Worm (Caenorhabditis elegans) whole organism, young adult: ENCODE data around the gene F54B3.1.

Experiments
- B0261.1 ChIP-seq: sonication (generic microtip); optimal IDR thresholded peaks from 2 replicates; lab custom pipeline; 2016; ENCODE audit warnings: mild to moderate bottlenecking, missing genetic modification characterization, moderate library complexity, missing compliant biosample characterization
- B0336.3 ChIP-seq: fragments of 200-800 bp; sonication (Bioruptor generic); IDR thresholded peaks from 2 replicates; pipeline ENCODE4 v1.3.6; 2022; ENCODE audit warnings: missing genetic modification characterization, missing compliant biosample characterization
- D2030.7 ChIP-seq: fragments of 200-800 bp; sonication (Bioruptor generic); IDR thresholded peaks from 2 replicates; pipeline ENCODE4 v1.3.6; 2022; ENCODE audit warnings: missing genetic modification reagents, missing genetic modification characterization, missing compliant biosample characterization
- F10E7.11 ChIP-seq: sonication (generic microtip); optimal IDR thresholded peaks from 2 replicates; lab custom pipeline; 2017; ENCODE audit warnings: mild to moderate bottlenecking, missing genetic modification characterization, moderate library complexity, missing compliant biosample characterization
- F23B12.7 ChIP-seq: sonication (generic microtip); optimal IDR thresholded peaks from 2 replicates; lab custom pipeline; 2017; ENCODE audit warnings: missing genetic modification characterization, mild to moderate bottlenecking, missing compliant biosample characterization, antibody characterized with exemption, moderate library complexity; ENCODE audit not compliant: insufficient read depth
- F33H1.4 ChIP-seq: fragments of 200-800 bp; sonication (Bioruptor generic); IDR thresholded peaks from 2 replicates; pipeline ENCODE4 v1.3.6; 2022; ENCODE audit warnings: missing genetic modification reagents, missing genetic modification characterization, missing compliant biosample characterization
- F49E8.2 ChIP-seq: sonication (generic microtip); optimal IDR thresholded peaks from 3 replicates; lab custom pipeline; 2017; ENCODE audit warnings: missing genetic modification characterization, mild to moderate bottlenecking, missing compliant biosample characterization, antibody characterized with exemption, moderate library complexity; ENCODE audit not compliant: insufficient read depth
- F52B5.7 ChIP-seq: sonication (generic microtip); optimal IDR thresholded peaks from 2 replicates; lab custom pipeline; 2016; ENCODE audit warnings: mild to moderate bottlenecking, missing genetic modification characterization, missing compliant biosample characterization
- F55B11.4 ChIP-seq: sonication (generic microtip); optimal IDR thresholded peaks from 2 replicates; lab custom pipeline; 2016; ENCODE audit warnings: missing compliant biosample characterization, missing genetic modification characterization, borderline replicate concordance; ENCODE audit not compliant: insufficient read depth
- K11D2.4 ChIP-seq: fragments of 200-800 bp; sonication (Bioruptor generic); IDR thresholded peaks from 2 replicates; pipeline ENCODE4 v1.3.6; 2022; ENCODE audit warnings: missing genetic modification reagents, missing genetic modification characterization, missing compliant biosample characterization
- T26A5.8 ChIP-seq: sonication (generic microtip); optimal IDR thresholded peaks from 2 replicates; lab custom pipeline; 2016; ENCODE audit warnings: missing genetic modification characterization, missing compliant biosample characterization
- Y53G8AR.9 ChIP-seq: fragments of 200-800 bp; sonication (Bioruptor generic); conservative IDR thresholded peaks from 2 replicates; pipeline ENCODE4 v1.3.6; 2022; ENCODE audit warnings: missing genetic modification reagents, missing genetic modification characterization, missing compliant biosample characterization
- Y56A3A.18 ChIP-seq: fragments of 200-800 bp; sonication (Bioruptor generic); IDR thresholded peaks from 2 replicates; pipeline ENCODE4 v1.3.6; 2022; ENCODE audit warnings: missing genetic modification reagents, missing genetic modification characterization, missing compliant biosample characterization
- ZK185.1 ChIP-seq: sonication (generic microtip); optimal IDR thresholded peaks from 2 replicates; lab custom pipeline; 2016; ENCODE audit warnings: mild to moderate bottlenecking, missing genetic modification characterization, missing compliant biosample characterization; ENCODE audit not compliant: poor library complexity, severe bottlenecking
- ama-1 ChIP-seq, 3 experiments: fragments of 150-350 bp in 1 of 3; sonication (generic microtip) in 2 of 3; optimal IDR thresholded peaks; 2 replicates each; lab custom pipeline; 2014 to 2018; ENCODE audit warnings: missing biosample characterization in 2 of 3, missing genetic modification characterization in 2 of 3, missing genetic modification reagents in 2 of 3
- athp-1 ChIP-seq: sonication (generic microtip); optimal IDR thresholded peaks from 2 replicates; lab custom pipeline; 2017; ENCODE audit warnings: mild to moderate bottlenecking, missing genetic modification characterization, missing compliant biosample characterization
- attf-5 ChIP-seq: fragments of 200-800 bp; sonication (Bioruptor generic); optimal IDR thresholded peaks from 2 replicates; lab custom pipeline; 2018; ENCODE audit warnings: mild to moderate bottlenecking, missing genetic modification characterization, missing compliant biosample characterization
- attf-6 ChIP-seq: fragments of 200-800 bp; sonication (Bioruptor generic); IDR thresholded peaks from 2 replicates; pipeline ENCODE4 v1.3.6; 2022; ENCODE audit warnings: missing genetic modification reagents, missing genetic modification characterization, missing compliant biosample characterization
- cebp-1 ChIP-seq, 2 experiments: fragments of 200-800 bp in 1 of 2; sonication (Bioruptor generic) in 1 of 2; sonication (generic microtip) in 1 of 2; IDR thresholded peaks in 1 of 2; optimal IDR thresholded peaks in 1 of 2; 2 replicates each; pipeline versions ENCODE4 v1.3.6 to Lab custom; 2017 to 2022; ENCODE audit warnings: missing compliant biosample characterization in 2 of 2, missing genetic modification characterization in 2 of 2, mild to moderate bottlenecking in 1 of 2, missing genetic modification reagents in 1 of 2, moderate library complexity in 1 of 2
- cebp-2 ChIP-seq: fragments of 200-800 bp; sonication (Bioruptor generic); IDR thresholded peaks from 2 replicates; pipeline ENCODE4 v1.3.6; 2022; ENCODE audit warnings: missing genetic modification characterization, missing compliant biosample characterization
- ceh-27 ChIP-seq: fragments of 200-800 bp; sonication (Bioruptor generic); optimal IDR thresholded peaks from 2 replicates; lab custom pipeline; 2018; ENCODE audit warnings: mild to moderate bottlenecking, missing genetic modification characterization, moderate library complexity, missing compliant biosample characterization
- chd-7 ChIP-seq: sonication (generic microtip); optimal IDR thresholded peaks from 2 replicates; lab custom pipeline; 2016; ENCODE audit warnings: mild to moderate bottlenecking, missing genetic modification characterization, moderate library complexity, missing compliant biosample characterization
- efl-1 ChIP-seq: fragments of 150-350 bp; optimal IDR thresholded peaks from 2 replicates; lab custom pipeline; 2014; ENCODE audit warnings: missing biosample characterization, missing genetic modification reagents, missing genetic modification characterization
- hsf-1 ChIP-seq: fragments of 200-800 bp; sonication (Bioruptor generic); IDR thresholded peaks from 2 replicates; pipeline ENCODE4 v1.3.6; 2022; ENCODE audit warnings: missing genetic modification reagents, missing genetic modification characterization, missing compliant biosample characterization
- let-607 ChIP-seq, 2 experiments: fragments of 200-800 bp in 1 of 2; sonication (Bioruptor generic) in 1 of 2; sonication (generic microtip) in 1 of 2; optimal IDR thresholded peaks; 2 replicates each; lab custom pipeline; 2016 to 2018; ENCODE audit warnings: mild to moderate bottlenecking in 2 of 2, missing compliant biosample characterization in 2 of 2, missing genetic modification characterization in 2 of 2, moderate library complexity in 2 of 2, missing genotype in 1 of 2
- lin-26 ChIP-seq: fragments of 200-800 bp; sonication (Bioruptor generic); IDR thresholded peaks from 2 replicates; pipeline ENCODE4 v1.3.6; 2022; ENCODE audit warnings: missing genetic modification reagents, missing genetic modification characterization, missing compliant biosample characterization
- lin-40 ChIP-seq: sonication (generic microtip); optimal IDR thresholded peaks from 2 replicates; lab custom pipeline; 2016; ENCODE audit warnings: missing genetic modification characterization, mild to moderate bottlenecking, missing compliant biosample characterization, missing genotype, missing genetic modification reagents
- lin-54 ChIP-seq: fragments of 200-800 bp; sonication (Bioruptor generic); optimal IDR thresholded peaks from 2 replicates; lab custom pipeline; 2018; ENCODE audit warnings: mild to moderate bottlenecking, missing genetic modification characterization, missing compliant biosample characterization
- madf-6 ChIP-seq: fragments of 200-800 bp; sonication (Bioruptor generic); IDR thresholded peaks from 2 replicates; pipeline ENCODE4 v1.3.6; 2022; ENCODE audit warnings: missing genetic modification reagents, missing genetic modification characterization, missing compliant biosample characterization
- mcd-1 ChIP-seq: fragments of 200-800 bp; sonication (Bioruptor generic); IDR thresholded peaks from 2 replicates; pipeline ENCODE4 v1.3.6; 2022; ENCODE audit warnings: missing genetic modification reagents, missing genetic modification characterization, missing compliant biosample characterization
- nfya-1 ChIP-seq: sonication (generic microtip); optimal IDR thresholded peaks from 2 replicates; lab custom pipeline; 2017; ENCODE audit warnings: antibody characterized with exemption, missing compliant biosample characterization, missing genetic modification characterization, borderline replicate concordance; ENCODE audit not compliant: insufficient read depth
- nfyb-1 ChIP-seq: fragments of 200-800 bp; sonication (Bioruptor generic); IDR thresholded peaks from 2 replicates; pipeline ENCODE4 v1.3.6; 2022; ENCODE audit warnings: missing genetic modification reagents, missing genetic modification characterization, missing compliant biosample characterization
- nhr-120 ChIP-seq: fragments of 200-800 bp; sonication (Bioruptor generic); IDR thresholded peaks from 2 replicates; pipeline ENCODE4 v1.3.6; 2022; ENCODE audit warnings: missing genetic modification characterization, missing compliant biosample characterization
- nhr-80 ChIP-seq: sonication (generic microtip); optimal IDR thresholded peaks from 2 replicates; lab custom pipeline; 2016; ENCODE audit warnings: missing genetic modification characterization, missing compliant biosample characterization
- pbrm-1 ChIP-seq: fragments of 200-800 bp; sonication (Bioruptor generic); IDR thresholded peaks from 2 replicates; pipeline ENCODE4 v1.3.6; 2022; ENCODE audit warnings: missing genetic modification reagents, missing genetic modification characterization, missing compliant biosample characterization
- repo-1 ChIP-seq: sonication (generic microtip); optimal IDR thresholded peaks from 2 replicates; lab custom pipeline; 2017; ENCODE audit warnings: mild to moderate bottlenecking, missing genetic modification characterization, missing compliant biosample characterization
- sptf-2 ChIP-seq: fragments of 200-800 bp; sonication (Bioruptor generic); optimal IDR thresholded peaks from 2 replicates; lab custom pipeline; 2018; ENCODE audit warnings: mild to moderate bottlenecking, missing genetic modification characterization, missing compliant biosample characterization
- tbp1 ChIP-seq: fragments of 200-800 bp; sonication (Bioruptor generic); optimal IDR thresholded peaks from 2 replicates; lab custom pipeline; 2018; ENCODE audit warnings: mild to moderate bottlenecking, missing genetic modification characterization, missing compliant biosample characterization
- xnd-1 ChIP-seq: sonication (generic microtip); optimal IDR thresholded peaks from 2 replicates; lab custom pipeline; 2016; ENCODE audit warnings: missing genotype, missing genetic modification reagents, missing genetic modification characterization, missing compliant biosample characterization
- ztf-18 ChIP-seq: sonication (generic microtip); optimal IDR thresholded peaks from 2 replicates; lab custom pipeline; 2016; ENCODE audit warnings: missing genotype, mild to moderate bottlenecking, missing genetic modification characterization, missing compliant biosample characterization

The F54B3.1 gene

ce11 chrII:10288926-10289325 is 37.9 kb downstream of the F54B3.1 start:
- TF ChIP-seq ama-1 (optimal IDR thresholded peaks at IDR 0.05; lab: Kevin White, UChicago) = no peak
- no peak for TF ChIP-seq ama-1 (GFP tag; optimal IDR thresholded peaks at IDR 0.05; lab: Kevin White, UChicago)
- TF ChIP-seq, all 124 proteins: peak for 0

- no peak for TF ChIP-seq chd-7 (tag; lab: Kevin White, UChicago)
- TF ChIP-seq F49E8.2 (tag; lab: Kevin White, UChicago) = no peak
- TF ChIP-seq lin-40 (tag; lab: Kevin White, UChicago) = peak; percentile 15
These were observed 43.2 kb downstream of the F54B3.1 start for ce11 chrII:10294262-10294661.

- TF ChIP-seq xnd-1 (tag; lab: Kevin White, UChicago) = no peak
- TF ChIP-seq D2030.7 = no peak
- 0 out of 2 replicates have a peak, but pooled peaks have one; percentile 17 for TF ChIP-seq hsf-1 (GFP tag; lab: Robert Waterston, UW)
- TF ChIP-seq nhr-80 (tag; lab: Kevin White, UChicago) = no peak
- no peak for TF ChIP-seq lin-54 (GFP tag; lab: Kevin White, UChicago)
- TF ChIP-seq K11D2.4 = 0 out of 2 replicates have a peak, but pooled peaks have one; percentile 25
- TF ChIP-seq, all 124 proteins: peak for 2
These were observed 49.1 kb downstream of the F54B3.1 start, which contains the start of gene nep-26 for ce11 chrII:10300082-10300749. Gene nep-26 (minus strand): TSS chrII:10300132.

ce11 chrII:10300954-10301353 is 49.9 kb downstream of the F54B3.1 start, which contains the start of gene mdt-22:
Gene mdt-22 (plus strand): TSS chrII:10301216.
- TF ChIP-seq ztf-18 (tag; lab: Kevin White, UChicago) (peak; percentile 60), F10E7.11 (tag; lab: Kevin White, UChicago) (no peak), F55B11.4 (no peak), Y56A3A.18 (GFP tag; lab: Robert Waterston, UW) (0 out of 2 replicates have a peak, but pooled peaks have one; percentile 7), nfyb-1 (peak; percentile 86), nhr-80 (tag; lab: Kevin White, UChicago) (peak; percentile 26), cebp-2 (GFP tag; lab: Robert Waterston, UW) (no peak), madf-6 (GFP tag; lab: Robert Waterston, UW) (peak; percentile 83), F52B5.7 (tag; lab: Kevin White, UChicago) (peak; percentile 41), mcd-1 (GFP tag; lab: Robert Waterston, UW) (peak; percentile 78), nhr-120 (GFP tag; lab: Robert Waterston, UW) (no peak), pbrm-1 (GFP tag; lab: Robert Waterston, UW) (peak; percentile 66), attf-6 (GFP tag; lab: Robert Waterston, UW) (peak; percentile 39; the same call in 1 of the 2 replicates), let-607 (tag; optimal IDR thresholded peaks at IDR 0.05; lab: Kevin White, UChicago) (peak in 1 of 2 experiments; percentile 49), repo-1 (tag; lab: Kevin White, UChicago) (peak; percentile 77), B0336.3 (GFP tag; lab: Robert Waterston, UW) (peak; percentile 64), athp-1 (peak; percentile 50), F49E8.2 (tag; lab: Kevin White, UChicago) (peak; percentile 18), efl-1 (GFP tag; lab: Kevin White, UChicago) (peak; percentile 81), F33H1.4 (GFP tag; lab: Robert Waterston, UW) (peak; percentile 60), sptf-2 (no peak), F23B12.7 (peak; percentile 42), lin-26 (GFP tag; lab: Robert Waterston, UW) (peak; percentile 63), Y53G8AR.9 (no peak), T26A5.8 (peak; percentile 14), ZK185.1 (peak; percentile 66), tbp1 (peak; percentile 72), B0261.1 (tag; lab: Kevin White, UChicago) (peak; percentile 39), ceh-27 (peak; percentile 64), cebp-1 (GFP tag; IDR thresholded peaks at IDR 0.05; lab: Robert Waterston, UW) (peak; percentile 34; the same call in 1 of the 2 replicates), cebp-1 (tag; optimal IDR thresholded peaks at IDR 0.05; lab: Kevin White, UChicago) (peak; percentile 74), nfya-1 (tag; lab: Kevin White, UChicago) (no peak), attf-5 (GFP tag; lab: Kevin White, UChicago) (peak; percentile 64)
